Fruit fly (Drosophila melanogaster): Measurements from ENCODE around the gene CG14414.

Gene CG14414

DNA sequence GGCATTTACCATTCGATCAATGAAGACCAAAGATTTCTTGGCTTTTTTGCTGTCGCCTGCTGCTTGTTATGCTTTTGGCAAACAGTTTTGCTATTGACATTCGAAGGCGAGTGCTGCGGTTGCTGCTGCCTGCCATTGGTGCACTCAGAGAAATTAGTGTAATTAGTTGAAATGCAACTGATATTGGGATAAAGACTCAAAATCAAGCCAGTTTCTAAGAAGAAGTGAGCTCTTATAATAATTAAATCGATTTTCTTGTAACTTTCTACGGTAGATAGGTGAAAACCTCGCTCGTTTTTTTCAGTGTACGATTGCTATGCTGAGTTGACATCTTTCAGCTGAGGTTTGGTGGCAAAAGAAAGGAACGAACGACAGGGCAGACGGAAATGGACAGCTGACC is 41.1 kb downstream of the CG14414 start (continued):
- TF ChIP-seq Ravus (GFP tag; IDR thresholded peaks at IDR 0.05) (no peak), CG14441 (GFP tag; IDR thresholded peaks at IDR 0.05) (no peak), ind (GFP tag; optimal IDR thresholded peaks at IDR 0.05) (peak; percentile 4), dpn (GFP tag; optimal IDR thresholded peaks at IDR 0.05) (peak in 1 of 2 experiments; percentile 15), Lim3 (GFP tag; IDR thresholded peaks at IDR 0.05) (no peak), dmrt99B (tag; optimal IDR thresholded peaks at IDR 0.05) (peak; percentile 20), al (GFP tag; IDR thresholded peaks at IDR 0.05) (no peak), CG2120 (GFP tag; optimal IDR thresholded peaks at IDR 0.05) (no peak), Hr51 (GFP tag; optimal IDR thresholded peaks at IDR 0.05) (peak in 1 of 2 experiments; percentile 16), CG7745 (tag; optimal IDR thresholded peaks at IDR 0.05) (no peak), inv (GFP tag; IDR thresholded peaks at IDR 0.05; ENCODE audit: partially characterized antibody) (no peak), Drgx (GFP tag; IDR thresholded peaks at IDR 0.05) (no peak), Ptx1 (GFP tag; IDR thresholded peaks at IDR 0.05) (peak; percentile 42; the same call in 1 of the 2 replicates), chinmo (GFP tag; IDR thresholded peaks at IDR 0.05; ENCODE audit: partially characterized antibody) (no peak), run (tag; optimal IDR thresholded peaks at IDR 0.05) (no peak), HLH3B (GFP tag; IDR thresholded peaks at IDR 0.05) (no peak), CG16815 (GFP tag; optimal IDR thresholded peaks at IDR 0.05) (no peak)

DNA sequence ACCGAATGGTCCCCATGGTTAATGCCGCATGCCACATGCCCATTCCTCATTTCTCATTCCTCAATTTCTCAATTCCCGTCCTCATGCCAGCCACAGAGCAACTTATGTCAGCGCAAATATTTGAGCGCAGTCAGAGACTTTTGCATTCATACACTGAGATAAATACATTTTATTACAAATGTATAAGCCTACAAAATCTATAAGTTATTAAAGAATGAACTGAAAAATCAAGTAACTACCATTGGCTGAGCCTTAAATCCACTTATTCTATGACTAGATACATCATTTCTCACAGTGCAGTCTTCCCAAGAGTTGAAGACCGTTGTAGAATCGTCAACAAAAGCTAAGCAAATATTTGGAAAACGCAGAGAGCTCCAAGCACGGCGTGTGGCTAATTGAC is 41.8 kb downstream of the CG14414 start:
- peak; percentile 58 for TF ChIP-seq Med (GFP tag)
- TF ChIP-seq CG2678 (tag; optimal IDR thresholded peaks at IDR 0.05) = peak; percentile 26
- TF ChIP-seq CG5953 (GFP tag; IDR thresholded peaks at IDR 0.05) = no peak
- TF ChIP-seq CG5245 (GFP tag; optimal IDR thresholded peaks at IDR 0.05) = peak; percentile 31
- no peak for TF ChIP-seq esg (GFP tag; conservative IDR thresholded peaks at IDR 0.05)
- no peak for TF ChIP-seq Hr3 (GFP tag; optimal IDR thresholded peaks at IDR 0.05)
- TF ChIP-seq cg (GFP tag; optimal IDR thresholded peaks at IDR 0.05) = no peak
- TF ChIP-seq sr (GFP tag; IDR thresholded peaks at IDR 0.05) = no peak
- TF ChIP-seq D (optimal IDR thresholded peaks at IDR 0.05) = no peak
- TF ChIP-seq D (GFP tag; optimal IDR thresholded peaks at IDR 0.05) = peak; percentile 42
- no peak for TF ChIP-seq CG17568 (GFP tag; optimal IDR thresholded peaks at IDR 0.05)
- TF ChIP-seq mld (GFP tag; IDR thresholded peaks at IDR 0.05; ENCODE audit: partially characterized antibody) = no peak
- no peak for TF ChIP-seq trh (GFP tag; optimal IDR thresholded peaks at IDR 0.05)
- TF ChIP-seq CG4854 (GFP tag; optimal IDR thresholded peaks at IDR 0.05) = no peak
- TF ChIP-seq tgo (GFP tag; IDR thresholded peaks at IDR 0.05) = 0 out of 3 replicates have a peak, but pooled peaks have one; percentile 31
- peak; percentile 14 for TF ChIP-seq bcd (GFP tag; optimal IDR thresholded peaks at IDR 0.05)
- TF ChIP-seq Max (GFP tag; optimal IDR thresholded peaks at IDR 0.05) = no peak
- no peak for TF ChIP-seq ind (GFP tag; optimal IDR thresholded peaks at IDR 0.05)
- peak; percentile 55 for TF ChIP-seq CG2875 (GFP tag; optimal IDR thresholded peaks at IDR 0.05)
- no peak for TF ChIP-seq pita (GFP tag; optimal IDR thresholded peaks at IDR 0.05)
- TF ChIP-seq croc (GFP tag; conservative IDR thresholded peaks at IDR 0.05) = peak; percentile 42; the same call in 2 of the 3 replicates
- peak; percentile 58 for TF ChIP-seq ATbp (GFP tag; optimal IDR thresholded peaks at IDR 0.05)
- peak; percentile 59 for TF ChIP-seq CG17328 (GFP tag; IDR thresholded peaks at IDR 0.05)
- peak; percentile 13 for TF ChIP-seq Hsf (GFP tag; optimal IDR thresholded peaks at IDR 0.05)
- TF ChIP-seq Sox102F (GFP tag; optimal IDR thresholded peaks at IDR 0.05) = peak; percentile 66
- no peak for TF ChIP-seq HLH54F (GFP tag; optimal IDR thresholded peaks at IDR 0.05)
- peak; percentile 57 for TF ChIP-seq phol (tag; optimal IDR thresholded peaks at IDR 0.05)
- no peak for TF ChIP-seq HHEX (GFP tag; optimal IDR thresholded peaks at IDR 0.05)
- peak; percentile 14 for TF ChIP-seq Lhr (GFP tag; optimal IDR thresholded peaks at IDR 0.05)
- 0 out of 3 replicates have a peak, but pooled peaks have one; percentile 34 for TF ChIP-seq so (GFP tag; IDR thresholded peaks at IDR 0.05)
- no peak for TF ChIP-seq HmgZ (tag; optimal IDR thresholded peaks at IDR 0.05)
- TF ChIP-seq CG13624 (GFP tag; optimal IDR thresholded peaks at IDR 0.05) = no peak
- no peak for TF ChIP-seq MBD-R2 (GFP tag; IDR thresholded peaks at IDR 0.05)
- peak; percentile 57 for TF ChIP-seq fd96Cb (tag; optimal IDR thresholded peaks at IDR 0.05)
- TF ChIP-seq CG9727 (GFP tag; optimal IDR thresholded peaks at IDR 0.05) = no peak

Data from whole organism, embryonic.